Worm (Caenorhabditis elegans) whole organism, L1 larva: ENCODE measurements around the gene egl-13.

Source experiments
- C04F5.9 ChIP-seq: sonication (generic microtip); optimal IDR thresholded peaks from 2 replicates; lab custom pipeline; 2016; ENCODE audit warnings: missing genetic modification characterization, missing compliant biosample characterization
- C34B4.2 ChIP-seq: sonication (generic microtip); optimal IDR thresholded peaks from 2 replicates; lab custom pipeline; 2017; ENCODE audit warnings: mild to moderate bottlenecking, missing genetic modification characterization, missing compliant biosample characterization
- Y116A8C.19 ChIP-seq: sonication (generic microtip); optimal IDR thresholded peaks from 2 replicates; lab custom pipeline; 2016; ENCODE audit warnings: missing compliant biosample characterization, missing genetic modification characterization, borderline replicate concordance
- aha-1 ChIP-seq: fragments of 150-350 bp; optimal IDR thresholded peaks from 2 replicates; lab custom pipeline; 2014; ENCODE audit warnings: missing biosample characterization, missing genetic modification characterization
- alr-1 ChIP-seq: fragments of 200-800 bp; sonication (Bioruptor generic); optimal IDR thresholded peaks from 2 replicates; lab custom pipeline; 2018; ENCODE audit warnings: borderline replicate concordance, mild to moderate bottlenecking, missing genetic modification characterization, missing compliant biosample characterization
- blmp-1 ChIP-seq: fragments of 150-350 bp; optimal IDR thresholded peaks from 2 replicates; lab custom pipeline; 2014; ENCODE audit warnings: missing biosample characterization, missing genetic modification characterization
- ceh-63 ChIP-seq: fragments of 200-800 bp; sonication (Bioruptor generic); optimal IDR thresholded peaks from 2 replicates; lab custom pipeline; 2018; ENCODE audit warnings: mild to moderate bottlenecking, missing genetic modification characterization, missing compliant biosample characterization
- ceh-82 ChIP-seq, 3 experiments: fragments of 150-350 bp in 1 of 3; sonication (generic microtip) in 2 of 3; optimal IDR thresholded peaks; 2 replicates each; lab custom pipeline; 2014 to 2017; ENCODE audit warnings: missing biosample characterization in 3 of 3, missing genetic modification characterization in 3 of 3
- ceh-90 ChIP-seq: sonication (generic microtip); optimal IDR thresholded peaks from 2 replicates; lab custom pipeline; 2016; ENCODE audit warnings: missing genetic modification characterization, missing compliant biosample characterization
- dsc-1 ChIP-seq: sonication (generic microtip); optimal IDR thresholded peaks from 2 replicates; lab custom pipeline; 2016; ENCODE audit warnings: mild to moderate bottlenecking, missing genetic modification characterization, missing compliant biosample characterization
- egl-13 ChIP-seq: sonication (generic microtip); optimal IDR thresholded peaks from 2 replicates; lab custom pipeline; 2016; ENCODE audit warnings: missing genotype, missing genetic modification reagents, missing genetic modification characterization, missing compliant biosample characterization
- elt-2 ChIP-seq: sonication (generic microtip); optimal IDR thresholded peaks from 2 replicates; lab custom pipeline; 2016; ENCODE audit warnings: missing genetic modification characterization, mild to moderate bottlenecking, inconsistent platforms, missing compliant biosample characterization, missing genetic modification reagents
- elt-3 ChIP-seq, 6 experiments: fragments of 150-350 bp in 1 of 6; sonication (generic microtip); optimal IDR thresholded peaks; 2 replicates each; lab custom pipeline; 2017 to 2018; ENCODE audit warnings: missing biosample characterization in 6 of 6, missing genetic modification characterization in 6 of 6, inconsistent platforms in 1 of 6
- fkh-4 ChIP-seq: sonication (generic microtip); optimal IDR thresholded peaks from 2 replicates; lab custom pipeline; 2016; ENCODE audit warnings: missing compliant biosample characterization, missing genetic modification characterization, borderline replicate concordance
- grh-1 ChIP-seq: fragments of 200-800 bp; sonication (Bioruptor generic); IDR thresholded peaks from 2 replicates; pipeline ENCODE4 v1.3.6; 2022; ENCODE audit warnings: missing genetic modification reagents, missing genetic modification characterization, missing compliant biosample characterization
- hlh-17 ChIP-seq: fragments of 200-800 bp; sonication (Bioruptor generic); optimal IDR thresholded peaks from 2 replicates; lab custom pipeline; 2018; ENCODE audit warnings: missing genetic modification characterization, mild to moderate bottlenecking, missing compliant biosample characterization, moderate library complexity, borderline replicate concordance
- hlh-4 ChIP-seq: sonication (generic microtip); optimal IDR thresholded peaks from 2 replicates; lab custom pipeline; 2016; ENCODE audit warnings: mild to moderate bottlenecking, missing genetic modification characterization, missing compliant biosample characterization
- irx-1 ChIP-seq: sonication (generic microtip); optimal IDR thresholded peaks from 2 replicates; lab custom pipeline; 2016; ENCODE audit warnings: missing genetic modification characterization, missing compliant biosample characterization
- isw-1 ChIP-seq: fragments of 200-800 bp; sonication (Bioruptor generic); IDR thresholded peaks from 2 replicates; pipeline ENCODE4 v1.3.6; 2022; ENCODE audit warnings: missing genetic modification characterization, missing compliant biosample characterization
- lin-13 ChIP-seq: fragments of 150-350 bp; optimal IDR thresholded peaks from 2 replicates; lab custom pipeline; 2014; ENCODE audit warnings: missing biosample characterization, missing genetic modification reagents, missing genetic modification characterization
- lin-35 ChIP-seq, 2 experiments: fragments of 150-350 bp; optimal IDR thresholded peaks; 2 replicates each; lab custom pipeline; 2014; ENCODE audit warnings: missing biosample characterization in 2 of 2, missing genetic modification characterization in 2 of 2, missing genetic modification reagents in 2 of 2
- mab-9 ChIP-seq: fragments of 200-800 bp; sonication (Bioruptor generic); IDR thresholded peaks from 2 replicates; pipeline ENCODE4 v1.3.6; 2022; ENCODE audit warnings: missing genetic modification reagents, missing genetic modification characterization, missing compliant biosample characterization
- mdl-1 ChIP-seq, 2 experiments: fragments of 150-350 bp; optimal IDR thresholded peaks; 2 replicates each; lab custom pipeline; 2014 to 2017; ENCODE audit warnings: missing biosample characterization in 2 of 2, missing genetic modification characterization in 2 of 2, inconsistent platforms in 1 of 2
- mep-1 ChIP-seq: fragments of 150-350 bp; optimal IDR thresholded peaks from 2 replicates; lab custom pipeline; 2014; ENCODE audit warnings: missing biosample characterization, missing genetic modification characterization
- nhr-11 ChIP-seq: fragments of 150-350 bp; optimal IDR thresholded peaks from 2 replicates; lab custom pipeline; 2014; ENCODE audit warnings: missing biosample characterization, missing genetic modification characterization
- nhr-12 ChIP-seq: sonication (generic microtip); optimal IDR thresholded peaks from 2 replicates; lab custom pipeline; 2017; ENCODE audit warnings: missing biosample characterization, missing genetic modification characterization
- nhr-19 ChIP-seq: fragments of 200-800 bp; sonication (Bioruptor generic); conservative IDR thresholded peaks from 2 replicates; pipeline ENCODE4 v1.3.6; 2022; ENCODE audit warnings: missing genetic modification characterization, missing compliant biosample characterization
- nhr-20 ChIP-seq: sonication (generic microtip); optimal IDR thresholded peaks from 2 replicates; lab custom pipeline; 2016; ENCODE audit warnings: mild to moderate bottlenecking, missing genetic modification characterization, missing compliant biosample characterization
- nhr-237 ChIP-seq: fragments of 150-350 bp; optimal IDR thresholded peaks from 2 replicates; lab custom pipeline; 2014; ENCODE audit warnings: missing biosample characterization, missing genetic modification characterization
- nhr-28 ChIP-seq: fragments of 150-350 bp; optimal IDR thresholded peaks from 2 replicates; lab custom pipeline; 2014; ENCODE audit warnings: missing biosample characterization, missing genetic modification characterization
- nhr-47 ChIP-seq: sonication (generic microtip); optimal IDR thresholded peaks from 2 replicates; lab custom pipeline; 2016; ENCODE audit warnings: mild to moderate bottlenecking, missing genetic modification characterization, moderate library complexity, missing compliant biosample characterization
- nhr-71 ChIP-seq: sonication (generic microtip); optimal IDR thresholded peaks from 2 replicates; lab custom pipeline; 2016; ENCODE audit warnings: mild to moderate bottlenecking, missing genetic modification characterization, moderate library complexity, missing compliant biosample characterization
- nhr-77 ChIP-seq: fragments of 150-350 bp; optimal IDR thresholded peaks from 2 replicates; lab custom pipeline; 2014; ENCODE audit warnings: missing biosample characterization, missing genetic modification characterization
- nhr-85 ChIP-seq: sonication (generic microtip); peaks from one replicate; lab custom pipeline; 2016; ENCODE audit warnings: missing genetic modification characterization, inconsistent platforms, missing compliant biosample characterization
- nhr-90 ChIP-seq: sonication (generic microtip); optimal IDR thresholded peaks from 2 replicates; lab custom pipeline; 2016; ENCODE audit warnings: mild to moderate bottlenecking, missing genetic modification characterization, missing compliant biosample characterization; ENCODE audit not compliant: poor library complexity
- pag-3 ChIP-seq: sonication (generic microtip); optimal IDR thresholded peaks from 2 replicates; lab custom pipeline; 2017; ENCODE audit warnings: missing genetic modification characterization, mild to moderate bottlenecking, missing compliant biosample characterization, antibody characterized with exemption, borderline replicate concordance; ENCODE audit not compliant: insufficient read depth
- skn-1 ChIP-seq: fragments of 150-350 bp; optimal IDR thresholded peaks from 2 replicates; lab custom pipeline; 2014; ENCODE audit warnings: missing biosample characterization, missing genetic modification characterization
- snpc-4 ChIP-seq: fragments of 150-350 bp; optimal IDR thresholded peaks from 2 replicates; lab custom pipeline; 2014; ENCODE audit warnings: missing biosample characterization, missing genetic modification characterization
- sox-4 ChIP-seq: sonication (generic microtip); optimal IDR thresholded peaks from 2 replicates; lab custom pipeline; 2016; ENCODE audit warnings: missing genetic modification characterization, missing compliant biosample characterization
- sptf-1 ChIP-seq: fragments of 150-350 bp; optimal IDR thresholded peaks from 2 replicates; lab custom pipeline; 2014; ENCODE audit warnings: missing biosample characterization, missing genetic modification characterization
- sup-37 ChIP-seq: fragments of 200-800 bp; sonication (Bioruptor generic); optimal IDR thresholded peaks from 2 replicates; lab custom pipeline; 2018; ENCODE audit warnings: mild to moderate bottlenecking, missing genetic modification characterization, missing compliant biosample characterization
- tbx-2 ChIP-seq: sonication (generic microtip); optimal IDR thresholded peaks from 2 replicates; lab custom pipeline; 2016; ENCODE audit warnings: missing genetic modification characterization, missing compliant biosample characterization
- unc-30 ChIP-seq: sonication (generic microtip); optimal IDR thresholded peaks from 2 replicates; lab custom pipeline; 2017; ENCODE audit warnings: missing biosample characterization, missing genetic modification characterization
- unc-62 ChIP-seq: fragments of 150-350 bp; optimal IDR thresholded peaks from 2 replicates; lab custom pipeline; 2014; ENCODE audit warnings: missing biosample characterization, missing genetic modification reagents, missing genetic modification characterization
- unc-98 ChIP-seq: fragments of 200-800 bp; sonication (Bioruptor generic); IDR thresholded peaks from 2 replicates; pipeline ENCODE4 v1.3.6; 2022; ENCODE audit warnings: missing genetic modification characterization, missing compliant biosample characterization
- vab-15 ChIP-seq: sonication (generic microtip); optimal IDR thresholded peaks from 2 replicates; lab custom pipeline; 2017; ENCODE audit warnings: missing genotype, mild to moderate bottlenecking, missing genetic modification characterization, missing compliant biosample characterization
- xbp-1 ChIP-seq: sonication (generic microtip); optimal IDR thresholded peaks from 2 replicates; lab custom pipeline; 2016; ENCODE audit warnings: missing genetic modification characterization, missing compliant biosample characterization
- zag-1 ChIP-seq: fragments of 150-350 bp; optimal IDR thresholded peaks from 2 replicates; lab custom pipeline; 2014; ENCODE audit warnings: missing biosample characterization, missing genetic modification characterization
- zip-4 ChIP-seq: fragments of 200-800 bp; sonication (Bioruptor generic); optimal IDR thresholded peaks from 2 replicates; lab custom pipeline; 2018; ENCODE audit warnings: mild to moderate bottlenecking, missing genetic modification characterization, moderate library complexity, missing compliant biosample characterization
- ztf-11 ChIP-seq, 2 experiments: sonication (generic microtip); optimal IDR thresholded peaks; 2 replicates each; lab custom pipeline; 2016 to 2017; ENCODE audit warnings: missing genetic modification characterization in 2 of 2, missing biosample characterization in 1 of 2, missing compliant biosample characterization in 1 of 2

Gene egl-13

DNA sequence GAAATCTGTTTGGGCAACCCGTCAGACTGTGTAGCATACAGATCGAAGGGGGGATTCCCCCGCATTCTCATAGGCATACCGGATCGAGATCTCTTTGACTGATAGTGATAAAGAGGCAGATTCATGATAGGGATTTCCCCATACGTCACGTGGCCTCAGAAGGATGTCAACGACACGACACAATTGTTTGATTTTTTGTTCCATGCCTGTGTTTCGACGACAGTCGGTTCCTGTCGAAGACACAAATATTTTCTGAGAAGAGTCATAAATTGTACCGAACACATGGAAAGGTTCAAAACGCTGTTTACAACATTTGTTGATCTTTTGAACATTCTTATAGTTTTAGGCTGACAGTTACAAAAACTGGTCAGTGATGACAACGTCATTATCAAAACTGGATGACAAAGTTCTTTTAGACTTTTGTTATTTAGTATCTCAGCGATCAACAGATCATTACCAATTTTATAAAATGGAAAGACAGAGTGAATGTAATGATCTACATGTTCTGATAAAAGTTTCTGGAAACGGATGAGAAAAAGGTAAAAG lies 35.1 kb upstream of the egl-13 start (continued):
- TF ChIP-seq isw-1 (GFP tag; lab: Robert Waterston, UW) (no peak), nhr-28 (tag; lab: Kevin White, UChicago) (no peak), alr-1 (tag; lab: Kevin White, UChicago) (no peak), skn-1 (no peak), nhr-19 (peak; percentile 19; the same call in 1 of the 2 replicates), pag-3 (tag; lab: Kevin White, UChicago) (no peak), mab-9 (no peak), elt-3 (tag; optimal IDR thresholded peaks at IDR 0.05; lab: Kevin White, UChicago) (peak in 4 of 6 experiments; percentile 17 to 70 (median 54)), C34B4.2 (tag; lab: Kevin White, UChicago) (no peak), fkh-4 (tag; lab: Kevin White, UChicago) (no peak), irx-1 (tag; lab: Kevin White, UChicago) (no peak), hlh-4 (no peak), nhr-12 (no peak), mep-1 (tag; lab: Kevin White, UChicago) (no peak), elt-2 (tag; lab: Kevin White, UChicago) (no peak), tbx-2 (tag; lab: Kevin White, UChicago) (peak; percentile 20)

DNA sequence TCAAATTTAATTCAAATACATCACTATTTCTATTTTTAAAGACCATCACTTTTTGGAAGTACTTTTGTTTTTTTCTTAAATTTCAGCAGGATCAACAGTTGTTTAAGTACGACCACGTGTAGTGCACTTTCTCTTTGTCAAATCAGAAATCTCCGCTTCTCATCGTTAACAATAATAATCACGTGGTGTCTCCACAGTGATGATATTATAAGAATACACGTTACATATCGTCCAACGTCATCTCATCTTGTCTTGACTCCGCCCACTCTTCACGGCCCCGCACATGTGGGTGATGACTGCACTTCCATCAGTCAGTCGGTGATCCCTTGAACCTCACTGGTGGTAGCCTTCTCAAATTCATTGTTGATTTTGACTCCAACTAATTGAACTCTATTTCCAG lies 33.7 kb upstream of the egl-13 start, which contains the start of gene argn-1:
Gene argn-1, plus strand, starts transcription at position 83 of the 400 bp plus-strand sequence.
- no peak for TF ChIP-seq sup-37 (GFP tag; lab: Kevin White, UChicago)
- TF ChIP-seq nhr-90 = peak; percentile 52
- TF ChIP-seq egl-13 (tag; lab: Kevin White, UChicago) = no peak
- no peak for TF ChIP-seq snpc-4 (tag; lab: Kevin White, UChicago)
- TF ChIP-seq nhr-47 (tag; lab: Kevin White, UChicago) = no peak
- peak; percentile 58 for TF ChIP-seq blmp-1
- no peak for TF ChIP-seq fkh-4 (tag; lab: Kevin White, UChicago)
- TF ChIP-seq hlh-17 (GFP tag; lab: Kevin White, UChicago) = no peak
- TF ChIP-seq hlh-4 = no peak
- no peak for TF ChIP-seq ceh-90 (tag; lab: Kevin White, UChicago)
- no peak for TF ChIP-seq nhr-11 (tag; lab: Kevin White, UChicago)
- peak in 1 of 2 experiments; percentile 52 for TF ChIP-seq mdl-1 (tag; optimal IDR thresholded peaks at IDR 0.05; lab: Kevin White, UChicago)
- TF ChIP-seq zag-1 = no peak
- TF ChIP-seq nhr-85 (tag; lab: Kevin White, UChicago) = peak; percentile 72
- no peak for TF ChIP-seq C34B4.2 (tag; lab: Kevin White, UChicago)
- no peak for TF ChIP-seq sox-4 (tag; lab: Kevin White, UChicago)
- no peak for TF ChIP-seq vab-15 (tag; lab: Kevin White, UChicago)
- TF ChIP-seq lin-13 (GFP tag; lab: Kevin White, UChicago) = no peak
- TF ChIP-seq skn-1 = no peak
- TF ChIP-seq zip-4 = no peak
- no peak for TF ChIP-seq xbp-1 (tag; lab: Kevin White, UChicago)
- TF ChIP-seq nhr-20 (tag; lab: Kevin White, UChicago) = peak; percentile 50
- no peak for TF ChIP-seq alr-1 (tag; lab: Kevin White, UChicago)
- TF ChIP-seq nhr-77 (tag; lab: Kevin White, UChicago) = no peak
- no peak for TF ChIP-seq unc-98 (GFP tag; lab: Robert Waterston, UW)
- no peak for TF ChIP-seq dsc-1 (tag; lab: Kevin White, UChicago)
- peak; percentile 48 for TF ChIP-seq nhr-71
- TF ChIP-seq unc-62 (GFP tag; lab: Kevin White, UChicago) = no peak
- peak; percentile 36; the same call in 1 of the 2 replicates for TF ChIP-seq grh-1
- no peak for TF ChIP-seq sptf-1 (tag; lab: Kevin White, UChicago)
- no peak for TF ChIP-seq nhr-237 (tag; lab: Kevin White, UChicago)
- no peak for TF ChIP-seq tbx-2 (tag; lab: Kevin White, UChicago)
- TF ChIP-seq ceh-82 (tag; optimal IDR thresholded peaks at IDR 0.05; lab: Kevin White, UChicago) = no peak
- no peak for TF ChIP-seq Y116A8C.19 (tag; lab: Kevin White, UChicago)
- TF ChIP-seq C04F5.9 (tag; lab: Kevin White, UChicago) = no peak
- peak in 1 of 2 experiments; percentile 38 for TF ChIP-seq lin-35 (GFP tag; optimal IDR thresholded peaks at IDR 0.05; lab: Kevin White, UChicago)
- no peak for TF ChIP-seq aha-1 (tag; lab: Kevin White, UChicago)
- no peak for TF ChIP-seq ceh-63 (GFP tag; lab: Kevin White, UChicago)
- TF ChIP-seq unc-30 = no peak
- no peak for TF ChIP-seq ztf-11 (tag; optimal IDR thresholded peaks at IDR 0.05; lab: Kevin White, UChicago)
- TF ChIP-seq mep-1 (tag; lab: Kevin White, UChicago) = no peak
